Fruit fly (Drosophila melanogaster): ENCODE results near the gene ca.

Gene ca

DNA sequence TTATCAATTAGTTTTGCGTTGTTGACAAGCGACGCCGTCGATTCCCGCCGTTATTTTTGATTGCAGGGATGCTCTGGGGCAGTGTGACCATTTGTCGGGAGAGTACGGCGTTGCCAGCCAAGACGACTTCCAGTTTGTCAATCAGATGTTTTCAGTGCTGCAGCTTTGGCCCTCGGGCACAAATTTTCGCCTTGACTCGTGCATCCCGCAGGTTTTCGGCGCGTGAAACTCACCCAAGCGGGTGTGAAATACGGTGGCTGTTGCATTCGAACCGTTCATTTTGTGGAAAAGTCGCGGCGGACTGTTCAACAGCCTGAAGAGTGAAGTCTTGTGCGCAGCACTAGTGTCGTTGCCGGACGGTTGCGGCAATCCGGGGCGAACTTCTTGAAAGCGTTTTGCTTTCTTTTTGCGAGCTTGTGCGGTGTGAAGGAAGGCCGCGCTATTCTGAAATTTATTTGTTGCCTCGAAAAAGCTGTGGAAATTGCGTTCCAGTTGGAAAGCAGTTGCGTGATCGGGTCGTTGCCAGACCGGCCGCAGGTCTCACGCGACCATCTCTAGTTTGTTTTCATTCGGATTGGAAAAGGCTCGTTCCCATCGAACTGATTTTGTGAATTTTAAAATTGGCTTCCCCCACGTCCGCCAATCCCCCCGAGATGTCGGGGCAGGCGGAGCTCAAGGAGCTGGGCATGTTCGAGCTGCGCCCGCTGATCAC is at the start of gene ca, which contains the start of gene ncd:
TSS of gene ca (plus strand) at position 130 of the 712 bp plus-strand sequence.
TSS of gene ncd (minus strand) at position 446 of the 712 bp plus-strand sequence.
- TF ChIP-seq insv (optimal IDR thresholded peaks at IDR 0.05) (no peak), ttk (optimal IDR thresholded peaks at IDR 0.05) (no peak), Myc (optimal IDR thresholded peaks at IDR 0.05) (no peak), h (optimal IDR thresholded peaks at IDR 0.05) (no peak), psq (optimal IDR thresholded peaks at IDR 0.05) (no peak), Sin3A (optimal IDR thresholded peaks at IDR 0.05) (no peak)

DNA sequence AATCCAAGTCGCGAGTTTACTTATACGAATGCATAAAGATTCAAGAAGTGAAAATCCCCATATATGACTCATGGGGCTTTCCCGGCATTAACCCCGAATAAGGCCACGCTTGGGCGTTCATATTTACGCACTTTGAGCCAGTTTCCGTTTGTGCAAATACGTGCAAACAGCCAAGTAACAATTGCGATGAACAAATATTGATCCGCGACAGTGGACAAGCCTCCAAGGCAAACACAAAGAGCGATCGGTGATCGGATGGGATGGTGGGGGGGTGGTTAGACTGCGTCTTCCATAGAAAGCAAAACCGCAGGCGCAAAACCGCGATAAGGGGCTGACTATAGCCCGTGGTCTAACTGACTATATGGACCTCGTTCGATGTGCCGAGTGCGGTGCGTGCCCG is 49.4 kb upstream of the ca start:
- no peak for TF ChIP-seq Sin3A (optimal IDR thresholded peaks at IDR 0.05)
- no peak for TF ChIP-seq Myc (optimal IDR thresholded peaks at IDR 0.05)
- TF ChIP-seq ttk (optimal IDR thresholded peaks at IDR 0.05): no peak
- no peak for TF ChIP-seq insv (optimal IDR thresholded peaks at IDR 0.05)
- TF ChIP-seq h (optimal IDR thresholded peaks at IDR 0.05): no peak
- no peak for TF ChIP-seq psq (optimal IDR thresholded peaks at IDR 0.05)

DNA sequence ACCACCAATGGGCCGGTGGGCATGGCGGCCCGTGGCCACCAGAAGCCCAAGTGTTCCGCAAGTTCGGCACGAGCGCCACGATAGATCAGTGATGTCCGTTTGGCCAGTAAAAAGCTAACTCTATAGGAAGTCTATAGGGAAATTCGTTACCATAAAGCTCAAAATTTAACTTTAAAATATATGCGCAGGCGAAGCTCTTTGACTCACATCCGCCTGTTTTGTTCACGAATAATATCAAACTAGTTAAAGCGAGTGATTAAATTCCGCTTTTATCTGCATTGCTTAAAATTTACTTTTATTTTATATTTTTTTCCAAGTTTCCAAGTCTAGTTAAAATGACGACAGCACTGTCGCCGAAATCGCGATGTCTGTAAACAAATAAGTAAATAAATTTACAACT is 48.9 kb upstream of the ca start:
- no peak for TF ChIP-seq ttk (optimal IDR thresholded peaks at IDR 0.05)
- no peak for TF ChIP-seq Myc (optimal IDR thresholded peaks at IDR 0.05)
- TF ChIP-seq Sin3A (optimal IDR thresholded peaks at IDR 0.05): no peak
- TF ChIP-seq psq (optimal IDR thresholded peaks at IDR 0.05): no peak
- no peak for TF ChIP-seq h (optimal IDR thresholded peaks at IDR 0.05)
- no peak for TF ChIP-seq insv (optimal IDR thresholded peaks at IDR 0.05)

- no peak for TF ChIP-seq h (optimal IDR thresholded peaks at IDR 0.05)
- no peak for TF ChIP-seq Myc (optimal IDR thresholded peaks at IDR 0.05)
- no peak for TF ChIP-seq insv (optimal IDR thresholded peaks at IDR 0.05)
- no peak for TF ChIP-seq psq (optimal IDR thresholded peaks at IDR 0.05)
- TF ChIP-seq ttk (optimal IDR thresholded peaks at IDR 0.05): no peak
- no peak for TF ChIP-seq Sin3A (optimal IDR thresholded peaks at IDR 0.05)
Observed at dm6 chr3R:29758129-29758733, 48.4 kb upstream of the ca start.

DNA sequence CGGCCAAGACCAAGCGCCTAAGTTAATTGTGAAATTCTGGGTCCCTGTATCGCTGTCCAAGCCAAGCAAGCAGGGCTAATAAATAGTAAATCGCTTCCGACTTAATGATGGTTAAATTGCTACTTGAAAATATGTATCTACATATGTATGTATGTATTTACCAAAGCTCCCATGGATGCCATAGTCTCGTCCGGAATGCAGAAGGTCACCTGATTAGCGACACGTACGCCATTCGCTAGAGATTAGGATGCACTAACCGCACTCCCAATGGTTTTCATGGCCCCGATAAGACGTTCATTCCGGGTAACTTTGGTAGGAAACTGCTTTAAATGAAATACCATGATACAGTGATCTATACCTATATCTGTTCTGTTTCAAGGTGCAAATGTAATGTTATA is 47.9 kb upstream of the ca start:
- TF ChIP-seq insv (optimal IDR thresholded peaks at IDR 0.05): no peak
- no peak for TF ChIP-seq Myc (optimal IDR thresholded peaks at IDR 0.05)
- TF ChIP-seq psq (optimal IDR thresholded peaks at IDR 0.05): no peak
- no peak for TF ChIP-seq h (optimal IDR thresholded peaks at IDR 0.05)
- TF ChIP-seq ttk (optimal IDR thresholded peaks at IDR 0.05): no peak
- no peak for TF ChIP-seq Sin3A (optimal IDR thresholded peaks at IDR 0.05)

DNA sequence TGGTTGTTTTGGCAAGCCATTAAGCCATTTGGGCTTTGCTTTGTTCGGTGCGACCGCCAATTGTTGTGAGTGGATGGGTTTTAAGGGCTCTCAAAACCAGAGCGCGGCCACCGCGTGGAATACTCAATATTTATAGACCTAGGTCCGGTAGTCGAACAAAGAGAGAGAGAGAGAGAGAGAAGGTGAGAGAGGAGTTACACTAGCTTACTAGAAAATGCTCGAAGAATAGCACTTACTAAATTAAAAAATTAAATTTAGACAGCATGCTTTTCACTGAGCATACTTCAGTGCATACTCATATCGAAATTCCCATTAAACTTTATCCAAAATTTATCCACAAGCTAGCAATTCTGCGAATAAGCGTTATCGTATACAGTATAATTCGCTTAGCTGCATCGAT is 46.6 kb upstream of the ca start:
- TF ChIP-seq h (optimal IDR thresholded peaks at IDR 0.05) (no peak), ttk (optimal IDR thresholded peaks at IDR 0.05) (no peak), psq (optimal IDR thresholded peaks at IDR 0.05) (no peak), Sin3A (optimal IDR thresholded peaks at IDR 0.05) (no peak), Myc (optimal IDR thresholded peaks at IDR 0.05) (no peak), insv (optimal IDR thresholded peaks at IDR 0.05) (no peak)

DNA sequence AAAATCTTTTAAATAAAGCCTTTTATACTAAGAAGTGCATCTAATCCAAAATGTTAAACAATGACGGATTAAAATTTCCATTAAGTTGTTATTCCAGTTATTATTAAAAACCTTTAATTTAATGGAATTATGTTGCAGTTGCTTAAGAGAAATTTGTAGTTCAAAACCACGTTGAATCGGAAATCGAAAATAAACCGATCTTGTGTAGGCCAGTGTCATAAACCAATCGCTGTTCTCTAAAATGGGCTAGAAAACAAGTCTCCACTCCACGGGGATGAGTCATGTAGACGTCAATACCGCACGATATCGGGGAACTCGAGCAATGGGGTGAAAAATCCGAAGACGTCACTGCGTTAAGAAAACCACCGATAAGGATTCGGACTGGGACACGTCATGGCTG is 45.0 kb upstream of the ca start:
- TF ChIP-seq insv (optimal IDR thresholded peaks at IDR 0.05) (no peak), ttk (optimal IDR thresholded peaks at IDR 0.05) (no peak), h (optimal IDR thresholded peaks at IDR 0.05) (no peak), psq (optimal IDR thresholded peaks at IDR 0.05) (no peak), Myc (optimal IDR thresholded peaks at IDR 0.05) (no peak), Sin3A (optimal IDR thresholded peaks at IDR 0.05) (no peak)

DNA sequence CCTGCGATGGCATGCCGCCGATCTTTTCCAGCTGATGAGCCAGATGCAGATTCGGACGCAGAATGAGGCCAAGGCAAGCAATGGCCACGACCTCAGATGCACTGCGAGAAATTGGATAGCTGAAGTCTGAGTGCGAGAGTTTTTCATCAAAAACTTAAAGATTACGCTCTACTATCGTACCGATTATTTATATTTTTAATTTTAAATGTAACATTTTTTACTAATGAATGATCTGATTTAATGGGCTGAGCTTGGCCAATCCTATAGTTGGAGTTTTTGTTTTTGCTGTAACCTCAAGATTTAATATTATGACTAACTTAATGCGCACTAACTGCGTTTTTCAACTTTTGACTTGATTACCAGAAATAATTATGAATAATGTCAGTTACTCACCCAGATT is 44.3 kb upstream of the ca start:
- TF ChIP-seq insv (optimal IDR thresholded peaks at IDR 0.05) (no peak), Sin3A (optimal IDR thresholded peaks at IDR 0.05) (no peak), ttk (optimal IDR thresholded peaks at IDR 0.05) (no peak), psq (optimal IDR thresholded peaks at IDR 0.05) (no peak), h (optimal IDR thresholded peaks at IDR 0.05) (no peak), Myc (optimal IDR thresholded peaks at IDR 0.05) (no peak)

DNA sequence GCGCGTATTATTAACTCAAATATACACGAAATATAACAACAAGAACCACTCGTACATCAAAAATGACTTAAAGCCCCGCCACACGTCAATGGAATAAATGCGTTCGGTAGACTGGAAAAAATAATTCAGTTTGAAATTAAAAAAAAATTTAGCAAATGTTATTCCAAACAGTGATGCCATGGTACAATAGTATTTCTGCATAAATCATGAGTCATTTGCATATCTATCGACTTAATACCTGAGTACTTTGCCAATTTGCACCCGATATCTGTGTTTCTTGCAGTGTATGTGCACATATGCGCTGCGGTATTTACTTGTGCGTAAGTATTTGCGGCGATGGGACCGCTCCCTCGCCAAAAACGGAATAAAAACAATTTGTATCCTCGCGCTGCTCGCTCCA is 43.5 kb upstream of the ca start:
- TF ChIP-seq ttk (optimal IDR thresholded peaks at IDR 0.05) (no peak), Myc (optimal IDR thresholded peaks at IDR 0.05) (no peak), psq (optimal IDR thresholded peaks at IDR 0.05) (no peak), Sin3A (optimal IDR thresholded peaks at IDR 0.05) (no peak), insv (optimal IDR thresholded peaks at IDR 0.05) (no peak), h (optimal IDR thresholded peaks at IDR 0.05) (no peak)

- TF ChIP-seq Sin3A (optimal IDR thresholded peaks at IDR 0.05) (no peak), insv (optimal IDR thresholded peaks at IDR 0.05) (no peak), Myc (optimal IDR thresholded peaks at IDR 0.05) (no peak), h (optimal IDR thresholded peaks at IDR 0.05) (no peak), psq (optimal IDR thresholded peaks at IDR 0.05) (no peak), ttk (optimal IDR thresholded peaks at IDR 0.05) (no peak)
Observed at dm6 chr3R:29763804-29764203, 42.8 kb upstream of the ca start.

DNA sequence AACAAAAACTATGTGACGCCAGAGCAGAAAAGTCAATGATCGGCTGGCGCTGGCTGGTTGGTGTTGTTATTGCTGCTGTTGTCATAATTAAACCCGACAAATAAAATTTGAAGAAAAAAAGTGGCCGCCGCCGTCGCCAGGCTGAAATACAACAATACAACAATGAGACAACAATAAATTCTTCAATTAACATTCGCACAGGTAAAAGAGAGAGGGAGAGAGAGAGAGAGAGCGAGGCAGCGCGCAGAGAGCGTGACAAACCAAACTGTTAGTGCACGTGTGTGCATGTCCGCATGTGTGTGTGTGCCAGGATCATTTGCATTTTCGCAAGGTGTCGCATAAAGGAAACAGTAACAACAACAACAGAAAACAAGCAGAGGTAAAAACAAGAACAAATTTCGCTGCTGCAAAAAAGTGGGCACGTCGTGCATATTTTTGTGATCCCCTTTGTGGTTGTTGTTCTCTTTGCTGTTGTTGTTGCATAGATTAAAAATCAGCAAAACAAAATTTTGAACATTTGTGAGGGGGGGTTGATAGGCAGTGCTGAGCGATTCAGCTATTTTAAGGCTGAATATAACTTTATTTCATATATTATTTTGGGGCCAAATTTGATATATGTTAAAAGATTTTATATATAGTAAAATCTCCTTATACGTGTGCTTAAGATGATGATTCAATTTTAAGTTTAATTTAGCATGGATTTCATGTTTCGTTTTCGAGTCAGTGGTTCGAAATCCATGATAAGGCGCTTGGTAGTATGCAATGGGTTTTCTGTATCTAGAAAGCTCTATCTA is 42.2 kb upstream of the ca start:
- TF ChIP-seq h (optimal IDR thresholded peaks at IDR 0.05): no peak
- TF ChIP-seq Myc (optimal IDR thresholded peaks at IDR 0.05): no peak
- no peak for TF ChIP-seq Sin3A (optimal IDR thresholded peaks at IDR 0.05)
- no peak for TF ChIP-seq ttk (optimal IDR thresholded peaks at IDR 0.05)
- TF ChIP-seq psq (optimal IDR thresholded peaks at IDR 0.05): no peak
- no peak for TF ChIP-seq insv (optimal IDR thresholded peaks at IDR 0.05)

All from Kc167 (cell line).